Worm (Caenorhabditis elegans) whole organism, L2 larva: ENCODE measurements around the gene tlk-1.

Source experiments
- aly-2 ChIP-seq: fragments of 150-350 bp; optimal IDR thresholded peaks from 2 replicates; lab custom pipeline; 2014; ENCODE audit warnings: missing biosample characterization, missing genetic modification characterization
- ama-1 ChIP-seq: fragments of 150-350 bp; optimal IDR thresholded peaks from 2 replicates; lab custom pipeline; 2018; ENCODE audit warnings: inconsistent platforms
- egl-27 ChIP-seq: sonication (generic microtip); optimal IDR thresholded peaks from 3 replicates; lab custom pipeline; 2017; ENCODE audit warnings: missing biosample characterization, missing genetic modification reagents, missing genetic modification characterization
- fos-1 ChIP-seq: fragments of 150-350 bp; optimal IDR thresholded peaks from 2 replicates; lab custom pipeline; 2014; ENCODE audit warnings: missing biosample characterization, missing genetic modification characterization
- lin-39 ChIP-seq: fragments of 150-350 bp; optimal IDR thresholded peaks from 2 replicates; lab custom pipeline; 2014; ENCODE audit warnings: missing biosample characterization, missing genetic modification reagents, missing genetic modification characterization
- lsy-2 ChIP-seq, 2 experiments: fragments of 150-350 bp in 1 of 2; sonication (generic microtip) in 1 of 2; optimal IDR thresholded peaks; 2 replicates each; lab custom pipeline; 2014 to 2017; ENCODE audit warnings: missing biosample characterization in 2 of 2, missing genetic modification characterization in 2 of 2
- nhr-11 ChIP-seq: fragments of 150-350 bp; optimal IDR thresholded peaks from 2 replicates; lab custom pipeline; 2014; ENCODE audit warnings: missing biosample characterization, missing genetic modification characterization
- nhr-23 ChIP-seq: fragments of 150-350 bp; optimal IDR thresholded peaks from 2 replicates; lab custom pipeline; 2014; ENCODE audit warnings: missing biosample characterization, missing genetic modification reagents, missing genetic modification characterization
- unc-39 ChIP-seq: fragments of 150-350 bp; optimal IDR thresholded peaks from 2 replicates; lab custom pipeline; 2014; ENCODE audit warnings: missing biosample characterization, missing genetic modification characterization
- unc-62 ChIP-seq: fragments of 150-350 bp; optimal IDR thresholded peaks from 2 replicates; lab custom pipeline; 2014; ENCODE audit warnings: missing biosample characterization, missing genetic modification reagents, missing genetic modification characterization
- zag-1 ChIP-seq: fragments of 150-350 bp; optimal IDR thresholded peaks from 2 replicates; lab custom pipeline; 2014; ENCODE audit warnings: missing biosample characterization, missing genetic modification characterization

DNA sequence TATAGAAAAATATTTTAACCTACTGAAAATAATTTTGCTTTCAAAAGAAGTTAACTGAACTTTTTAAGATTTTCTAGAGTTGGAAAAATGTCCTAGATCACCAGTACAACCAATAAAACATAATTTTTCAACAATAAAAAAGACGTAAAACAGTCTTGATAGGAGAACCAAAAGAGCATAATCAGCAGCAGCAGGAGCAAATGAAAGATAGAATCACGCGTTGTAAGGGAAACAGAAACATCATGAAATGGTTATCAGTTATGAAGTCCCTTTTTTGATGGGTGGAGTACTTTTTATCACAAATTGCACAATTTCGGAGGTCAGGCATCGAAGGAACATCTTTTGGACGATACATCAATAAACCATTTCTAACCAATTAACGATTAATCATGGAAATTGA is 22.3 kb downstream of the tlk-1 start:
- TF ChIP-seq unc-62 (GFP tag; lab: Kevin White, UChicago) (no peak), nhr-23 (tag; lab: Kevin White, UChicago) (no peak), lin-39 (no peak), ama-1 (lab: Kevin White, UChicago) (no peak), nhr-11 (tag; lab: Kevin White, UChicago) (no peak), aly-2 (no peak), fos-1 (tag; lab: Kevin White, UChicago) (peak; percentile 86), egl-27 (tag; lab: Kevin White, UChicago) (no peak), zag-1 (tag; lab: Kevin White, UChicago) (no peak), unc-39 (no peak), lsy-2 (tag; optimal IDR thresholded peaks at IDR 0.05; lab: Kevin White, UChicago) (no peak)
